Worm (Caenorhabditis elegans) whole organism, L3 larva: Measurements from ENCODE around the gene lec-9.

Experiments
- R02D3.7 ChIP-seq: fragments of 150-350 bp; optimal IDR thresholded peaks from 2 replicates; lab custom pipeline; 2014; ENCODE audit warnings: missing biosample characterization, missing genetic modification characterization
- ZK546.5 ChIP-seq: sonication (generic microtip); optimal IDR thresholded peaks from 2 replicates; lab custom pipeline; 2017; ENCODE audit warnings: missing biosample characterization, missing genetic modification characterization
- ceh-28 ChIP-seq: fragments of 150-350 bp; optimal IDR thresholded peaks from 2 replicates; lab custom pipeline; 2014; ENCODE audit warnings: missing biosample characterization, missing genetic modification reagents, missing genetic modification characterization
- ceh-82 ChIP-seq: fragments of 150-350 bp; optimal IDR thresholded peaks from 2 replicates; lab custom pipeline; 2014; ENCODE audit warnings: missing biosample characterization, missing genetic modification characterization
- ceh-9 ChIP-seq: sonication (generic microtip); optimal IDR thresholded peaks from 2 replicates; lab custom pipeline; 2018; ENCODE audit warnings: missing biosample characterization, missing genetic modification characterization
- daf-12 ChIP-seq: fragments of 150-350 bp; optimal IDR thresholded peaks from 2 replicates; lab custom pipeline; 2014; ENCODE audit warnings: missing biosample characterization, missing genetic modification reagents, missing genetic modification characterization
- egl-27 ChIP-seq: sonication (generic microtip); optimal IDR thresholded peaks from 4 replicates; lab custom pipeline; 2017; ENCODE audit warnings: missing biosample characterization, missing genetic modification reagents, missing genetic modification characterization
- egl-5 ChIP-seq: fragments of 150-350 bp; optimal IDR thresholded peaks from 2 replicates; lab custom pipeline; 2017; ENCODE audit warnings: missing biosample characterization, missing genetic modification reagents, missing genetic modification characterization, inconsistent platforms
- elt-1 ChIP-seq: fragments of 150-350 bp; optimal IDR thresholded peaks from 2 replicates; lab custom pipeline; 2014; ENCODE audit warnings: missing biosample characterization, missing genetic modification characterization
- elt-2 ChIP-seq: sonication (generic microtip); optimal IDR thresholded peaks from 2 replicates; lab custom pipeline; 2016; ENCODE audit warnings: missing genetic modification reagents, mild to moderate bottlenecking, missing genetic modification characterization, missing compliant biosample characterization
- elt-3 ChIP-seq, 3 experiments: fragments of 150-350 bp in 1 of 3; sonication (generic microtip) in 2 of 3; optimal IDR thresholded peaks; 2 replicates in 2 of 3; 4 replicates in 1 of 3; lab custom pipeline; 2014 to 2017; ENCODE audit warnings: missing biosample characterization in 3 of 3, missing genetic modification characterization in 3 of 3
- eor-1 ChIP-seq, 2 experiments: fragments of 150-350 bp; optimal IDR thresholded peaks; 2 replicates each; lab custom pipeline; 2014 to 2018; ENCODE audit warnings: missing biosample characterization in 2 of 2, missing genetic modification characterization in 2 of 2
- fkh-10 ChIP-seq: sonication (generic microtip); optimal IDR thresholded peaks from 2 replicates; lab custom pipeline; 2017; ENCODE audit warnings: missing biosample characterization, missing genetic modification reagents, missing genetic modification characterization
- fkh-2 ChIP-seq: fragments of 150-350 bp; optimal IDR thresholded peaks from 2 replicates; lab custom pipeline; 2014; ENCODE audit warnings: missing biosample characterization, missing genetic modification reagents, missing genetic modification characterization
- fos-1 ChIP-seq: fragments of 150-350 bp; optimal IDR thresholded peaks from 2 replicates; lab custom pipeline; 2014; ENCODE audit warnings: missing biosample characterization, missing genetic modification characterization
- hmg-11 ChIP-seq: sonication (generic microtip); optimal IDR thresholded peaks from 2 replicates; lab custom pipeline; 2016; ENCODE audit warnings: missing genetic modification characterization, missing compliant biosample characterization
- jun-1 ChIP-seq: fragments of 150-350 bp; optimal IDR thresholded peaks from 2 replicates; lab custom pipeline; 2014; ENCODE audit warnings: missing biosample characterization, missing genetic modification reagents, missing genetic modification characterization
- lsy-12 ChIP-seq: sonication (generic microtip); optimal IDR thresholded peaks from 2 replicates; lab custom pipeline; 2016; ENCODE audit warnings: mild to moderate bottlenecking, missing genetic modification characterization, missing compliant biosample characterization
- mdl-1 ChIP-seq: fragments of 150-350 bp; optimal IDR thresholded peaks from 2 replicates; lab custom pipeline; 2014; ENCODE audit warnings: missing biosample characterization, missing genetic modification characterization
- mml-1 ChIP-seq: fragments of 150-350 bp; sonication (generic microtip); optimal IDR thresholded peaks from 3 replicates; lab custom pipeline; 2014; ENCODE audit warnings: missing biosample characterization, missing genetic modification characterization
- nfya-1 ChIP-seq: sonication (generic microtip); optimal IDR thresholded peaks from 2 replicates; lab custom pipeline; 2017; ENCODE audit warnings: missing genetic modification characterization, mild to moderate bottlenecking, missing compliant biosample characterization, antibody characterized with exemption, moderate library complexity; ENCODE audit not compliant: insufficient read depth
- nhr-11 ChIP-seq: fragments of 150-350 bp; optimal IDR thresholded peaks from 2 replicates; lab custom pipeline; 2014; ENCODE audit warnings: missing biosample characterization, missing genetic modification characterization
- nhr-12 ChIP-seq: fragments of 150-350 bp; optimal IDR thresholded peaks from 2 replicates; lab custom pipeline; 2014; ENCODE audit warnings: missing biosample characterization, missing genetic modification characterization
- nhr-23 ChIP-seq: fragments of 150-350 bp; optimal IDR thresholded peaks from 2 replicates; lab custom pipeline; 2014; ENCODE audit warnings: missing biosample characterization, missing genetic modification reagents, missing genetic modification characterization
- nhr-237 ChIP-seq: fragments of 150-350 bp; optimal IDR thresholded peaks from 2 replicates; lab custom pipeline; 2014; ENCODE audit warnings: missing biosample characterization, missing genetic modification characterization
- nhr-25 ChIP-seq: sonication (generic microtip); optimal IDR thresholded peaks from 2 replicates; lab custom pipeline; 2017; ENCODE audit warnings: missing biosample characterization, missing genetic modification characterization
- nhr-28 ChIP-seq: fragments of 150-350 bp; optimal IDR thresholded peaks from 2 replicates; lab custom pipeline; 2014; ENCODE audit warnings: missing biosample characterization, missing genetic modification characterization
- nhr-43 ChIP-seq: sonication (generic microtip); optimal IDR thresholded peaks from 2 replicates; lab custom pipeline; 2016; ENCODE audit warnings: mild to moderate bottlenecking, missing genetic modification characterization, missing compliant biosample characterization; ENCODE audit not compliant: poor library complexity, severe bottlenecking
- nhr-67 ChIP-seq: fragments of 150-350 bp; optimal IDR thresholded peaks from 2 replicates; lab custom pipeline; 2014; ENCODE audit warnings: missing biosample characterization, missing genetic modification characterization
- nhr-77 ChIP-seq: fragments of 150-350 bp; optimal IDR thresholded peaks from 2 replicates; lab custom pipeline; 2014; ENCODE audit warnings: missing biosample characterization, missing genetic modification characterization
- pha-4 ChIP-seq: fragments of 150-350 bp; optimal IDR thresholded peaks from 2 replicates; lab custom pipeline; 2014; ENCODE audit warnings: missing biosample characterization, missing genetic modification reagents, missing genetic modification characterization
- pqm-1 ChIP-seq: fragments of 150-350 bp; optimal IDR thresholded peaks from 2 replicates; lab custom pipeline; 2017; ENCODE audit warnings: missing biosample characterization, missing genetic modification characterization, inconsistent platforms
- sea-2 ChIP-seq: fragments of 150-350 bp; sonication (generic microtip); optimal IDR thresholded peaks from 4 replicates; lab custom pipeline; 2014; ENCODE audit warnings: missing biosample characterization, missing genetic modification reagents, missing genetic modification characterization
- skn-1 ChIP-seq: fragments of 150-350 bp; optimal IDR thresholded peaks from 2 replicates; lab custom pipeline; 2014; ENCODE audit warnings: missing biosample characterization, missing genetic modification characterization
- snpc-4 ChIP-seq: fragments of 150-350 bp; optimal IDR thresholded peaks from 2 replicates; lab custom pipeline; 2014; ENCODE audit warnings: missing biosample characterization, missing genetic modification characterization
- tbx-2 ChIP-seq: sonication (generic microtip); optimal IDR thresholded peaks from 2 replicates; lab custom pipeline; 2016; ENCODE audit warnings: mild to moderate bottlenecking, missing genetic modification characterization, missing compliant biosample characterization
- ztf-11 ChIP-seq: fragments of 150-350 bp; optimal IDR thresholded peaks from 2 replicates; lab custom pipeline; 2014; ENCODE audit warnings: missing biosample characterization, missing genetic modification characterization
- ztf-4 ChIP-seq: fragments of 150-350 bp; optimal IDR thresholded peaks from 2 replicates; lab custom pipeline; 2014; ENCODE audit warnings: missing biosample characterization, missing genetic modification characterization

The lec-9 gene

DNA sequence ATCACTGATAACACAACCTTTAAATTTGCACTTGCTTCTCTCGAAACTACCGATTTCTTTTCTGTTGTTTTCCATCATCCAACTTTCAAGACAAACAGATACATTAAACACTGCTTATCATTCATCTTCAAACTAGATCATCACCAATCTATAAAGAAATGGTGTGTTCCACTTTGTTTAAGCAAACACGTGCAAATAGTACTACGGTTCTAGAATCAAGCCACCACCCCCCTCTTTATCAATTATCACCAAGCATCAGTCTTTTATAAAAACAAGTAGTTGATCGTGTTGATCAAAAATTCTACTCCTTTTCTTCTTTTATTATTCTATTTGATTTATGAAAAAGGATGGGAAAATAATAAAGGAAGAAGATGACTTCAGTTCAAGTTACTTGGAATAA is 38.2 kb downstream of the lec-9 start:
- TF ChIP-seq ceh-82 (tag; lab: Kevin White, UChicago) (no peak), hmg-11 (no peak), nhr-28 (no peak), snpc-4 (tag; lab: Kevin White, UChicago) (no peak), sea-2 (GFP tag; lab: Kevin White, UChicago) (no peak), nhr-43 (tag; lab: Kevin White, UChicago) (peak; percentile 81), nhr-11 (no peak), nfya-1 (tag; lab: Kevin White, UChicago) (peak; percentile 25), egl-5 (tag; lab: Kevin White, UChicago) (no peak), nhr-237 (no peak), elt-3 (tag; optimal IDR thresholded peaks at IDR 0.05; lab: Kevin White, UChicago) (no peak), mml-1 (tag; lab: Kevin White, UChicago) (no peak), nhr-77 (tag; lab: Kevin White, UChicago) (no peak), fkh-10 (GFP tag; lab: Kevin White, UChicago) (no peak), lsy-12 (no peak), elt-1 (tag; lab: Kevin White, UChicago) (no peak), R02D3.7 (tag; lab: Kevin White, UChicago) (no peak), nhr-12 (no peak), elt-2 (peak; percentile 39), daf-12 (tag; lab: Kevin White, UChicago) (no peak), eor-1 (tag; optimal IDR thresholded peaks at IDR 0.05; lab: Kevin White, UChicago) (no peak), egl-27 (tag; lab: Kevin White, UChicago) (no peak), ztf-11 (tag; lab: Kevin White, UChicago) (no peak), fkh-2 (tag; lab: Kevin White, UChicago) (no peak), pha-4 (tag; lab: Kevin White, UChicago) (peak; percentile 25), fos-1 (tag; lab: Kevin White, UChicago) (no peak), skn-1 (no peak), nhr-23 (peak; percentile 71), nhr-67 (no peak), nhr-25 (tag; lab: Kevin White, UChicago) (no peak), pqm-1 (tag; lab: Kevin White, UChicago) (peak; percentile 7), ZK546.5 (tag; lab: Kevin White, UChicago) (no peak), ceh-28 (no peak), jun-1 (tag; lab: Kevin White, UChicago) (no peak), ceh-9 (tag; lab: Kevin White, UChicago) (no peak), ztf-4 (tag; lab: Kevin White, UChicago) (no peak)

DNA sequence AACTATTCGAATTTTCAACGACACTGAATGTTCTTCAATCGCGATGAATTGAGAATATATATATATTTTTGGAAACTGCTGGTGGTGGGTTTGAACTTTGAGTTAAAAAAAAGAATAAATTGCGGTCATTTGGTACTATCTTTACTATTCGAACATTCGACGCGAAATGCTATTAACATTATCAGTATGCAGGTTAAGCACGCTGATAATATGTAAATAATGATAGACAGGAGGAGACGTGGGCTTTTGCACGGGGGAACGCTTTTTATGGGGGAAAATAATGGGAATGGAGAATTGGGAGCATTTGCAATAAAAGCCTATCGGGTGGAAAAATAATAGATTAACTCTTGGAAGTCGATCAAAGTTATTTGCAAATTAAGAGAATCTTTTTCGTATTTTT is 38.7 kb downstream of the lec-9 start:
- TF ChIP-seq pha-4 (tag; lab: Kevin White, UChicago) (peak; percentile 47), sea-2 (GFP tag; lab: Kevin White, UChicago) (no peak), mdl-1 (tag; lab: Kevin White, UChicago) (no peak), elt-2 (peak; percentile 78), pqm-1 (tag; lab: Kevin White, UChicago) (peak; percentile 57)

DNA sequence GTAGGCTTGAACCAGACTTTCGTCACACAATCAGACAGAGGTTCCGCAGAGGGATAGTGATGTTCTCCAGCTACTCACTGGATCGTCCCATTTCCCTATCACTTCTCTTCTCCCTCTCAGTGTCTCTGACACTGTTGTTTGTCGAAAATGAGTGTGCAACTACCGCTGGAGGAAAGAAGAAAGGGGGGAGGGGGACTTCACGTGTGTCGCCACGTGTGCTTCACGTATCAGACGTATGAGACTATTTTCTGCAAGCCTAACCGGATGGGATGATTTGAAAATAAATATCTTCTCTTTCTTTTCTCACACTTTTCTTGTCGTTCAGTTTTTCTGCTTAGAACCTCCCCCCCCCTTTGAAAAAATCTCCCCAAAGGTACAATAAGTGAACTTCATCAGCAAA is 40.5 kb downstream of the lec-9 start, which contains the start of gene H18N23.2:
TSS of gene H18N23.2 (minus strand) at position 82 of the 400 bp plus-strand sequence.
- peak; percentile 97 for TF ChIP-seq nhr-43 (tag; lab: Kevin White, UChicago)
- TF ChIP-seq tbx-2 (tag; lab: Kevin White, UChicago): peak; percentile 13
- TF ChIP-seq mml-1 (tag; lab: Kevin White, UChicago): peak; percentile 90
- peak; percentile 52 for TF ChIP-seq mdl-1 (tag; lab: Kevin White, UChicago)
- TF ChIP-seq pha-4 (tag; lab: Kevin White, UChicago): peak; percentile 20
- no peak for TF ChIP-seq fkh-10 (GFP tag; lab: Kevin White, UChicago)
- peak; percentile 66 for TF ChIP-seq nhr-23
- TF ChIP-seq skn-1: no peak
- TF ChIP-seq lsy-12: peak; percentile 17
- TF ChIP-seq nhr-12: no peak
- TF ChIP-seq elt-3 (tag; optimal IDR thresholded peaks at IDR 0.05; lab: Kevin White, UChicago): peak in 2 of 3 experiments; percentile 20 to 49
- peak; percentile 73 for TF ChIP-seq nhr-25 (tag; lab: Kevin White, UChicago)
- no peak for TF ChIP-seq egl-27 (tag; lab: Kevin White, UChicago)
- peak; percentile 12 for TF ChIP-seq egl-5 (tag; lab: Kevin White, UChicago)
